Worm (Caenorhabditis elegans) whole organism, L4 larva: ENCODE measurements around the gene hil-6.

ENCODE experiments used
- T26A8.4 ChIP-seq: fragments of 200-800 bp; sonication (Bioruptor generic); IDR thresholded peaks from 2 replicates; pipeline ENCODE4 v1.3.6; 2022; ENCODE audit warnings: missing genetic modification characterization, missing compliant biosample characterization
- dpl-1 ChIP-seq: fragments of 150-350 bp; optimal IDR thresholded peaks from 2 replicates; lab custom pipeline; 2014; ENCODE audit warnings: missing biosample characterization, missing genetic modification reagents, missing genetic modification characterization
- dve-1 ChIP-seq: sonication (generic microtip); optimal IDR thresholded peaks from 2 replicates; lab custom pipeline; 2017; ENCODE audit warnings: antibody characterized with exemption, mild to moderate bottlenecking, missing genetic modification characterization, missing compliant biosample characterization; ENCODE audit not compliant: insufficient read depth
- egl-27 ChIP-seq: sonication (generic microtip); optimal IDR thresholded peaks from 3 replicates; lab custom pipeline; 2017; ENCODE audit warnings: missing biosample characterization, missing genetic modification reagents, missing genetic modification characterization
- hlh-30 ChIP-seq: sonication (generic microtip); optimal IDR thresholded peaks from 2 replicates; lab custom pipeline; 2017; ENCODE audit warnings: antibody characterized with exemption, mild to moderate bottlenecking, missing genetic modification characterization, missing compliant biosample characterization; ENCODE audit not compliant: insufficient read depth
- nhr-77 ChIP-seq: fragments of 150-350 bp; optimal IDR thresholded peaks from 2 replicates; lab custom pipeline; 2014; ENCODE audit warnings: missing biosample characterization, missing genetic modification characterization
- pha-4 ChIP-seq, 2 experiments: fragments of 150-350 bp in 1 of 2; fragments of 200-800 bp in 1 of 2; sonication (Bioruptor generic) in 1 of 2; IDR thresholded peaks in 1 of 2; optimal IDR thresholded peaks in 1 of 2; 2 replicates each; pipeline versions ENCODE4 v1.3.6 to Lab custom; 2014 to 2022; ENCODE audit warnings: missing genetic modification characterization in 2 of 2, missing genetic modification reagents in 2 of 2, missing biosample characterization in 1 of 2, missing compliant biosample characterization in 1 of 2
- snpc-1.2 ChIP-seq: fragments of 200-800 bp; sonication (Bioruptor generic); IDR thresholded peaks from 2 replicates; pipeline ENCODE4 v1.3.6; 2022; ENCODE audit warnings: missing genetic modification reagents, missing genetic modification characterization, missing compliant biosample characterization
- unc-130 ChIP-seq: sonication (generic microtip); optimal IDR thresholded peaks from 2 replicates; lab custom pipeline; 2016; ENCODE audit warnings: missing genetic modification reagents, missing genetic modification characterization, missing compliant biosample characterization
- ztf-7 ChIP-seq: fragments of 150-350 bp; optimal IDR thresholded peaks from 2 replicates; lab custom pipeline; 2014; ENCODE audit warnings: missing biosample characterization, missing genetic modification characterization

- TF ChIP-seq unc-130 (GFP tag; lab: Kevin White, UChicago) = no peak
- no peak for TF ChIP-seq pha-4 (GFP tag; IDR thresholded peaks at IDR 0.05; lab: Robert Waterston, UW)
- no peak for TF ChIP-seq pha-4 (tag; optimal IDR thresholded peaks at IDR 0.05; lab: Kevin White, UChicago)
- no peak for TF ChIP-seq hlh-30 (tag; lab: Kevin White, UChicago)
- no peak for TF ChIP-seq nhr-77 (tag; lab: Kevin White, UChicago)
- TF ChIP-seq egl-27 = no peak
- no peak for TF ChIP-seq dpl-1 (GFP tag; lab: Kevin White, UChicago)
- TF ChIP-seq snpc-1.2 (GFP tag; lab: Robert Waterston, UW) = no peak
- no peak for TF ChIP-seq ztf-7 (tag; lab: Kevin White, UChicago)
- no peak for TF ChIP-seq T26A8.4 (GFP tag; lab: Robert Waterston, UW)
- no peak for TF ChIP-seq dve-1
Measured at ce11 chrV:2021283-2021682, 10.1 kb downstream of the hil-6 start.
